Worm (Caenorhabditis elegans) whole organism, early embryonic: Measurements from ENCODE around the gene cyp-31A2.
A peak's percentile ranks its signal among the peaks of the same experiment; 100 is the strongest.
"Not testable (repeated sequence)": the region's sequence is repeated elsewhere in the genome, so short reads cannot be mapped to it uniquely, and the experiment has no call there.

Experiments used
- B0310.2 ChIP-seq: sonication (generic microtip); optimal IDR thresholded peaks from 2 replicates; lab custom pipeline; 2016; ENCODE audit warnings: mild to moderate bottlenecking, missing genetic modification characterization, missing compliant biosample characterization
- F13C5.2 ChIP-seq: sonication (generic microtip); optimal IDR thresholded peaks from 2 replicates; lab custom pipeline; 2017; ENCODE audit warnings: mild to moderate bottlenecking, missing genetic modification characterization, inconsistent platforms, missing compliant biosample characterization
- aly-1 ChIP-seq: sonication (generic microtip); optimal IDR thresholded peaks from 2 replicates; lab custom pipeline; 2016; ENCODE audit warnings: missing genetic modification characterization, missing compliant biosample characterization
- ama-1 ChIP-seq: fragments of 150-350 bp; optimal IDR thresholded peaks from 2 replicates; lab custom pipeline; 2014
- ceh-13 ChIP-seq: fragments of 200-800 bp; sonication (Bioruptor generic); optimal IDR thresholded peaks from 2 replicates; lab custom pipeline; 2018; ENCODE audit warnings: mild to moderate bottlenecking, missing genetic modification characterization, missing compliant biosample characterization
- ceh-36 ChIP-seq: sonication (generic microtip); optimal IDR thresholded peaks from 2 replicates; lab custom pipeline; 2016; ENCODE audit warnings: missing genetic modification characterization, inconsistent platforms, missing compliant biosample characterization
- ets-7 ChIP-seq: sonication (generic microtip); optimal IDR thresholded peaks from 2 replicates; lab custom pipeline; 2016; ENCODE audit warnings: missing genotype, missing genetic modification characterization, missing compliant biosample characterization
- flt-1 ChIP-seq: fragments of 200-800 bp; sonication (Bioruptor generic); IDR thresholded peaks from 2 replicates; pipeline ENCODE4 v1.3.6; 2022; ENCODE audit warnings: missing genetic modification characterization, missing compliant biosample characterization
- hmbx-1 ChIP-seq: sonication (generic microtip); optimal IDR thresholded peaks from 2 replicates; lab custom pipeline; 2016; ENCODE audit warnings: mild to moderate bottlenecking, missing genetic modification characterization, missing compliant biosample characterization
- hmg-4 ChIP-seq: fragments of 200-800 bp; sonication (Bioruptor generic); optimal IDR thresholded peaks from 2 replicates; lab custom pipeline; 2018; ENCODE audit warnings: mild to moderate bottlenecking, missing genetic modification characterization, missing compliant biosample characterization
- hnd-1 ChIP-seq: sonication (generic microtip); optimal IDR thresholded peaks from 2 replicates; lab custom pipeline; 2016; ENCODE audit warnings: missing genetic modification characterization, missing compliant biosample characterization
- pes-1 ChIP-seq: fragments of 200-800 bp; sonication (Bioruptor generic); IDR thresholded peaks from 2 replicates; pipeline ENCODE4 v1.3.6; 2022; ENCODE audit warnings: missing genetic modification reagents, missing genetic modification characterization, missing compliant biosample characterization
- scrt-1 ChIP-seq: fragments of 200-800 bp; sonication (Bioruptor generic); IDR thresholded peaks from 2 replicates; pipeline ENCODE4 v1.3.6; 2022; ENCODE audit warnings: missing genetic modification characterization, missing compliant biosample characterization
- sea-1 ChIP-seq: fragments of 200-800 bp; sonication (Bioruptor generic); conservative IDR thresholded peaks from 2 replicates; pipeline ENCODE4 v1.3.6; 2022; ENCODE audit warnings: missing genetic modification characterization, missing compliant biosample characterization
- tbx-11 ChIP-seq: fragments of 200-800 bp; sonication (Bioruptor generic); IDR thresholded peaks from 2 replicates; pipeline ENCODE4 v1.3.6; 2022; ENCODE audit warnings: missing genetic modification characterization, missing compliant biosample characterization
- tbx-37 ChIP-seq: fragments of 200-800 bp; sonication (Bioruptor generic); conservative IDR thresholded peaks from 2 replicates; pipeline ENCODE4 v1.3.6; 2022; ENCODE audit warnings: missing genetic modification reagents, missing genetic modification characterization, missing compliant biosample characterization
- tra-4 ChIP-seq: sonication (generic microtip); optimal IDR thresholded peaks from 2 replicates; lab custom pipeline; 2017; ENCODE audit warnings: missing genetic modification characterization, missing compliant biosample characterization

Gene cyp-31A2

ce11 chrIV:11401482-11401881 lies 2.3 kb upstream of the cyp-31A2 start:
- TF ChIP-seq tbx-11 (no peak), ama-1 (lab: Kevin White, UChicago) (peak; percentile 8)

DNA sequence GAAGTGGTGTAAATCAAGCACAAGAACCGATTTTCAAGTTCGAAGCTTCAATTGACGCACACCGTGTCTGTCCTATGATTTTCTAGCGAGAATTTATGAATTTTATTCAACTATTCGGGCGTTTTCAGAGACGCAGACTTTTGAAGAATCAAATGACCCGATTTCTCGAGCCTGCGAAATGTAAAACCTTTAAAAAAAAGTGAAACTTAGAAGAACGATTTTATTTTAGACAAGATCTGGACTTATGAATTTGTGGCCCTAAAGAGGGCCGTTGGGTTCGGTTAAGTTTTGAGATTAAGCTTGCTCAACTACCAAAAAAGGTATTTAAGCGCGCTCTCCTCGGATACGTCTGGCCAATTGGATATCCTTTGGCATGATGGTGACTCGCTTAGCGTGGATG lies 2.4 kb downstream of the cyp-31A2 start:
- TF ChIP-seq aly-1 (tag; lab: Kevin White, UChicago) (peak; percentile 81), ama-1 (lab: Kevin White, UChicago) (peak; percentile 83)

DNA sequence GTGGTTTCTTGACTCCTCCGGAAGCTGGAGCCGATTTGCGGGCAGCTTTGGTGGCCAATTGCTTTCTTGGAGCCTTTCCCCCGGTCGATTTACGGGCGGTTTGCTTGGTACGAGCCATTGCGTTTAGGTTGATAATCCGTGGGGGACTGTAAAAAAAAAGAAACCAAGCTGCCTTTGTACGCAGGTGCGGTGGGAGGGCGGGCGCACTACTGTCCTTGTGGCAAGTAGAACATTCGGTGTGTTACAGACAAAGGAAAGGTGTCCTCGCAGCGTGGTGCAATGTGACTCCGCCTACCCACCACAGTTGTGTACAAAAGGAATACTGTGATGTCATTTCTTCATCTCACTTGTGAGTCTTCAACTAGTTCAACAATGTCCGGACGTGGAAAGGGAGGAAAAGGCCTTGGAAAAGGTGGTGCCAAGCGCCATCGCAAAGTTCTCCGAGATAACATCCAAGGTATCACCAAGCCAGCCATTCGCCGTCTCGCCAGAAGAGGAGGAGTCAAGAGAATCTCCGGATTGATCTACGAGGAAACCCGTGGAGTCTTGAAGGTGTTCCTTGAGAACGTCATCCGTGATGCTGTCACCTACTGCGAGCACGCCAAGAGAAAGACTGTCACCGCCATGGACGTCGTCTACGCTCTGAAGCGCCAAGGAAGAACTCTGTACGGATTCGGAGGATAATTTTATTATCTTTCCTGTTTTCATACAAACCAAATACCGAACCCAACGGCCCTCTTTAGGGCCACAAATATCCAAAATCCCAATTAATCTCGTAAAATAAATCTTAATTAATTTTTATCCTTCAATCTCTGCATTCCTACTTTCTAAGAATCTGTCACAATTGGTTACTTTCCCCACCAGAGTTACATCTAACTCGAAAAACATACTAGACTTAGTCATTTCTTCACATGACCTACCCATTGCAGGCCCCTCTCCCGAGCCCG lies 3.3 kb downstream of the cyp-31A2 start, which contains the start of the genes his-63 and his-64:
Gene his-63, minus strand, starts transcription at position 118 of the 947 bp plus-strand sequence.
Gene his-64, plus strand, starts transcription at position 373 of the 947 bp plus-strand sequence.
- TF ChIP-seq pes-1 (GFP tag; lab: Robert Waterston, UW): peak; percentile 69
- peak; percentile 92 for TF ChIP-seq ama-1 (lab: Kevin White, UChicago)
- TF ChIP-seq aly-1 (tag; lab: Kevin White, UChicago): peak; percentile 83
- TF ChIP-seq ceh-36 (tag; lab: Kevin White, UChicago): peak; percentile 57
- peak; percentile 47; the same call in 1 of the 2 replicates for TF ChIP-seq tbx-37 (GFP tag; lab: Robert Waterston, UW)
- peak; percentile 54 for TF ChIP-seq tbx-11
- TF ChIP-seq flt-1: peak; percentile 56; the same call in 1 of the 2 replicates
- peak; percentile 6; the same call in 1 of the 2 replicates for TF ChIP-seq sea-1 (GFP tag; lab: Robert Waterston, UW)
- 0 out of 2 replicates have a peak, but pooled peaks have one; percentile 51 for TF ChIP-seq scrt-1 (GFP tag; lab: Robert Waterston, UW)
- TF ChIP-seq tra-4 (tag; lab: Kevin White, UChicago): peak; percentile 17

- TF ChIP-seq ceh-36 (tag; lab: Kevin White, UChicago) (no peak), aly-1 (tag; lab: Kevin White, UChicago) (no peak), hmg-4 (no peak), hmbx-1 (tag; lab: Kevin White, UChicago) (no peak), tbx-37 (GFP tag; lab: Robert Waterston, UW) (no peak), ceh-13 (no peak), ama-1 (lab: Kevin White, UChicago) (no peak), hnd-1 (tag; lab: Kevin White, UChicago) (no peak), scrt-1 (GFP tag; lab: Robert Waterston, UW) (no peak), ets-7 (tag; lab: Kevin White, UChicago) (no peak), F13C5.2 (tag; lab: Kevin White, UChicago) (no peak), B0310.2 (no peak)
These were observed 6.3 kb downstream of the cyp-31A2 start, which contains the start of gene gfat-2 for ce11 chrIV:11410084-11410483. Gene gfat-2 (plus strand): TSS chrIV:11410228.

DNA sequence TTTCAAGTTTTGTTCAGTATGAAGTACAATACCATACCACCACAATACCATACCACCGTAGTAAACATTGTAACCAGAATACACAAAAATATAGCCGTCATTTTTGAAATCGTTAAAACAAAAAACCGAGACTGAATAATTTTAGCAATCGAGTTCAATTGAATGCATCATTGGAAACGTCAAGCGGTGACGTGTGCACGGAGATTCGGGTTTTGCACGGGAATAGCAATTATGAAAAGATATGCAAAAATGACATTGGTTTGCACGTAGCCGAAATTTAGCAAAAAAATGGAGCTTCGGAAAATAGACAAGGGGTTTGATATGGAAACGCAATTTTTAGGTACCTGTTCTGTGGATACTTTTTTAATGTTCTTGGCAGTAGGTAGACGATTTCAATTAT lies 11.2 kb downstream of the cyp-31A2 start, which contains the start of gene F22B3.10:
Gene F22B3.10, minus strand, starts transcription at position 101 of the 400 bp plus-strand sequence.
- TF ChIP-seq hnd-1 (tag; lab: Kevin White, UChicago) (no peak), pes-1 (GFP tag; lab: Robert Waterston, UW) (no peak), sea-1 (GFP tag; lab: Robert Waterston, UW) (no peak), hmbx-1 (tag; lab: Kevin White, UChicago) (no peak), ceh-13 (no peak), aly-1 (tag; lab: Kevin White, UChicago) (no peak), tbx-37 (GFP tag; lab: Robert Waterston, UW) (no peak), tbx-11 (no peak), ets-7 (tag; lab: Kevin White, UChicago) (no peak), hmg-4 (no peak), ceh-36 (tag; lab: Kevin White, UChicago) (no peak), flt-1 (no peak), tra-4 (tag; lab: Kevin White, UChicago) (no peak), B0310.2 (no peak)

DNA sequence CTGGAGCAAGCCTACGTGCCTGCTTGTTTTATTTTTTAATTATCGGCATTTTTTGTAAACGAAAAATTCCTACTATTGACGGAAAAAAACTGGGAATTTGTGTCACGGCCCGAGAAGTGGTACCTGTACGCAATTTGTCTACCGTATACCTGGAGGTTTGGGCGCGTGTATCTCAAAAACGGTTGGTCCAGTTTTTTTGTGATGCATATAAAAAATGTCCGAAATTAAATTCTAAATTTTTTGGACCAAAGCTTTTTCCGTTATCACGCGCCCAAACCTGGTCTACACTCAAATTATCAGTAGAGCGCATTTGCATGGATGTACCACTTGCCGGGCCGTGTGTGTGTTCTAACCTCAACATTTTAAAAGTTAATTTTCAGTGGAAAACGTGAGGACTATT lies 13.0 kb downstream of the cyp-31A2 start, which contains the start of gene F22B3.5:
Gene F22B3.5, minus strand, starts transcription at position 101 of the 400 bp plus-strand sequence.
- not testable (repeated sequence) for TF ChIP-seq B0310.2; tbx-37 (GFP tag; lab: Robert Waterston, UW); ceh-13

DNA sequence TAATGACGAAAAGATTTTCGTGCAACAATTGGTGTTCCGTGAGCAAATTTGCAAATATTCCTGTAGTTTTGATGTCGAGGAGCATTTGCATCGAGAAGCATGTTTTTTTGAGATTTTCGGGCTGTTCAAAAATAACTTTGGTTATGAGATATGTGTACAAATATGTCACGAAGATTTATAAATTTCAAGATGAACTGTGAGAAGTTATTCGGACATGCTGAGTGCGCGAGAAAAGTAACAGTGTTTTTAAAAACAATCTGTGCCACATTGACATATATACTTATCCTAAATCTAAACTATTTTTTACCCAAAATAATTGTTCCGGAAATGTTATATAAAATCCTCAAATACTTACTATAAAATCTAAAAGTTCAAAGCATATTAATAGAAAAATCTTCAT lies 17.9 kb downstream of the cyp-31A2 start, which contains the start of gene F22B3.7:
Gene F22B3.7, minus strand, starts transcription at position 101 of the 400 bp plus-strand sequence.
- TF ChIP-seq tra-4 (tag; lab: Kevin White, UChicago): no peak
- no peak for TF ChIP-seq ceh-36 (tag; lab: Kevin White, UChicago)
- TF ChIP-seq F13C5.2 (tag; lab: Kevin White, UChicago): no peak
- TF ChIP-seq B0310.2: no peak
- TF ChIP-seq hmbx-1 (tag; lab: Kevin White, UChicago): no peak
- TF ChIP-seq ets-7 (tag; lab: Kevin White, UChicago): no peak
- TF ChIP-seq ceh-13: no peak
- no peak for TF ChIP-seq aly-1 (tag; lab: Kevin White, UChicago)
- TF ChIP-seq ama-1 (lab: Kevin White, UChicago): no peak
- TF ChIP-seq sea-1 (GFP tag; lab: Robert Waterston, UW): no peak
- no peak for TF ChIP-seq hnd-1 (tag; lab: Kevin White, UChicago)
- no peak for TF ChIP-seq hmg-4
- TF ChIP-seq tbx-11: no peak
- no peak for TF ChIP-seq scrt-1 (GFP tag; lab: Robert Waterston, UW)
